Worm (Caenorhabditis elegans) whole organism, L4 larva: ENCODE data around the gene C07G3.10.

ENCODE experiments used
- F44E2.7 ChIP-seq: fragments of 200-800 bp; sonication (Bioruptor generic); IDR thresholded peaks from 2 replicates; pipeline ENCODE4 v2.1.2; 2022; ENCODE audit warnings: missing genetic modification characterization, missing compliant biosample characterization
- Y48G9A.11 ChIP-seq: fragments of 200-800 bp; sonication (Bioruptor generic); IDR thresholded peaks from 2 replicates; pipeline ENCODE4 v1.3.6; 2022; ENCODE audit warnings: missing genetic modification reagents, missing genetic modification characterization, missing compliant biosample characterization
- aha-1 ChIP-seq: fragments of 150-350 bp; peaks from one replicate; lab custom pipeline; 2014; ENCODE audit warnings: missing biosample characterization, missing genetic modification characterization
- ceh-44 ChIP-seq: fragments of 200-800 bp; sonication (Bioruptor generic); IDR thresholded peaks from 2 replicates; pipeline ENCODE4 v1.3.6; 2022; ENCODE audit warnings: missing genetic modification reagents, missing genetic modification characterization, missing compliant biosample characterization
- ceh-62 ChIP-seq: sonication (generic microtip); optimal IDR thresholded peaks from 2 replicates; lab custom pipeline; 2017; ENCODE audit warnings: missing biosample characterization, missing genetic modification characterization
- ceh-82 ChIP-seq: sonication (generic microtip); optimal IDR thresholded peaks from 2 replicates; lab custom pipeline; 2017; ENCODE audit warnings: missing biosample characterization, missing genetic modification characterization
- daf-16 ChIP-seq, 3 experiments: sonication (generic microtip); optimal IDR thresholded peaks; 2 replicates each; lab custom pipeline; 2016 to 2017; ENCODE audit warnings: missing genetic modification characterization in 3 of 3, missing genetic modification reagents in 3 of 3, mild to moderate bottlenecking in 2 of 3, missing compliant biosample characterization in 2 of 3, missing biosample characterization in 1 of 3, moderate library complexity in 1 of 3
- dpl-1 ChIP-seq: fragments of 150-350 bp; optimal IDR thresholded peaks from 2 replicates; lab custom pipeline; 2014; ENCODE audit warnings: missing biosample characterization, missing genetic modification reagents, missing genetic modification characterization
- fkh-10 ChIP-seq: fragments of 150-350 bp; optimal IDR thresholded peaks from 2 replicates; lab custom pipeline; 2014; ENCODE audit warnings: missing biosample characterization, missing genetic modification reagents, missing genetic modification characterization
- fos-1 ChIP-seq: fragments of 150-350 bp; optimal IDR thresholded peaks from 2 replicates; lab custom pipeline; 2014; ENCODE audit warnings: missing biosample characterization, missing genetic modification characterization
- hlh-11 ChIP-seq: fragments of 200-800 bp; sonication (Bioruptor generic); optimal IDR thresholded peaks from 2 replicates; lab custom pipeline; 2018; ENCODE audit warnings: mild to moderate bottlenecking, missing genetic modification characterization, missing compliant biosample characterization
- hlh-30 ChIP-seq: sonication (generic microtip); optimal IDR thresholded peaks from 2 replicates; lab custom pipeline; 2017; ENCODE audit warnings: antibody characterized with exemption, mild to moderate bottlenecking, missing genetic modification characterization, missing compliant biosample characterization; ENCODE audit not compliant: insufficient read depth
- jun-1 ChIP-seq: fragments of 150-350 bp; optimal IDR thresholded peaks from 2 replicates; lab custom pipeline; 2014; ENCODE audit warnings: missing biosample characterization, missing genetic modification reagents, missing genetic modification characterization
- mdl-1 ChIP-seq, 2 experiments: fragments of 150-350 bp in 1 of 2; sonication (generic microtip) in 1 of 2; optimal IDR thresholded peaks; 2 replicates each; lab custom pipeline; 2014 to 2017; ENCODE audit warnings: missing biosample characterization in 2 of 2, missing genetic modification characterization in 2 of 2
- mxl-2 ChIP-seq: fragments of 200-800 bp; sonication (Bioruptor generic); conservative IDR thresholded peaks from 2 replicates; pipeline ENCODE4 v1.3.6; 2022; ENCODE audit warnings: missing genetic modification reagents, missing genetic modification characterization, missing compliant biosample characterization
- mxl-3 ChIP-seq: fragments of 200-800 bp; sonication (Bioruptor generic); optimal IDR thresholded peaks from 2 replicates; lab custom pipeline; 2018; ENCODE audit warnings: mild to moderate bottlenecking, missing genetic modification characterization, missing compliant biosample characterization
- nhr-11 ChIP-seq: fragments of 150-350 bp; optimal IDR thresholded peaks from 2 replicates; lab custom pipeline; 2014; ENCODE audit warnings: missing biosample characterization, missing genetic modification characterization
- nhr-111 ChIP-seq: fragments of 200-800 bp; sonication (Bioruptor generic); optimal IDR thresholded peaks from 2 replicates; lab custom pipeline; 2018; ENCODE audit warnings: mild to moderate bottlenecking, missing genetic modification characterization, missing compliant biosample characterization
- nhr-48 ChIP-seq: sonication (generic microtip); optimal IDR thresholded peaks from 2 replicates; lab custom pipeline; 2016; ENCODE audit warnings: mild to moderate bottlenecking, missing genetic modification characterization, missing compliant biosample characterization
- nhr-76 ChIP-seq: fragments of 150-350 bp; optimal IDR thresholded peaks from 2 replicates; lab custom pipeline; 2014; ENCODE audit warnings: missing biosample characterization, missing genetic modification characterization
- nhr-77 ChIP-seq: fragments of 150-350 bp; optimal IDR thresholded peaks from 2 replicates; lab custom pipeline; 2014; ENCODE audit warnings: missing biosample characterization, missing genetic modification characterization
- pha-4 ChIP-seq, 2 experiments: fragments of 150-350 bp in 1 of 2; fragments of 200-800 bp in 1 of 2; sonication (Bioruptor generic) in 1 of 2; IDR thresholded peaks in 1 of 2; optimal IDR thresholded peaks in 1 of 2; 2 replicates each; pipeline versions ENCODE4 v1.3.6 to Lab custom; 2014 to 2022; ENCODE audit warnings: missing genetic modification characterization in 2 of 2, missing genetic modification reagents in 2 of 2, missing biosample characterization in 1 of 2, missing compliant biosample characterization in 1 of 2
- pqm-1 ChIP-seq: sonication (generic microtip); optimal IDR thresholded peaks from 2 replicates; lab custom pipeline; 2017; ENCODE audit warnings: missing biosample characterization, missing genetic modification characterization
- saeg-2 ChIP-seq: fragments of 200-800 bp; sonication (Bioruptor generic); IDR thresholded peaks from 2 replicates; pipeline ENCODE4 v1.3.6; 2022; ENCODE audit warnings: missing genetic modification reagents, missing genetic modification characterization, missing compliant biosample characterization
- skn-1 ChIP-seq: fragments of 150-350 bp; optimal IDR thresholded peaks from 2 replicates; lab custom pipeline; 2014; ENCODE audit warnings: missing biosample characterization, missing genetic modification characterization
- snpc-1.2 ChIP-seq: fragments of 200-800 bp; sonication (Bioruptor generic); IDR thresholded peaks from 2 replicates; pipeline ENCODE4 v1.3.6; 2022; ENCODE audit warnings: missing genetic modification reagents, missing genetic modification characterization, missing compliant biosample characterization
- snpc-4 ChIP-seq: fragments of 150-350 bp; optimal IDR thresholded peaks from 2 replicates; lab custom pipeline; 2014; ENCODE audit warnings: missing biosample characterization, missing genetic modification characterization
- spr-1 ChIP-seq: sonication (generic microtip); optimal IDR thresholded peaks from 2 replicates; lab custom pipeline; 2016; ENCODE audit warnings: mild to moderate bottlenecking, missing genetic modification characterization, missing compliant biosample characterization
- tra-1 ChIP-seq: fragments of 200-800 bp; sonication (Bioruptor generic); IDR thresholded peaks from 2 replicates; pipeline ENCODE4 v1.3.6; 2022; ENCODE audit warnings: missing genetic modification reagents, missing genetic modification characterization, missing compliant biosample characterization
- unc-62 ChIP-seq, 3 experiments: fragments of 150-350 bp in 1 of 3; sonication (generic microtip); optimal IDR thresholded peaks in 2 of 3; peaks in 1 of 3; 1 replicate in 1 of 3; 2 replicates in 2 of 3; lab custom pipeline; 2014 to 2017; ENCODE audit warnings: missing biosample characterization in 3 of 3, missing genetic modification characterization in 3 of 3, missing genetic modification reagents in 3 of 3, missing genotype in 1 of 3
- zip-2 ChIP-seq: fragments of 150-350 bp; optimal IDR thresholded peaks from 2 replicates; lab custom pipeline; 2014; ENCODE audit warnings: missing biosample characterization, missing genetic modification characterization
- ztf-11 ChIP-seq: fragments of 150-350 bp; optimal IDR thresholded peaks from 2 replicates; lab custom pipeline; 2014; ENCODE audit warnings: missing biosample characterization, missing genetic modification characterization
- ztf-7 ChIP-seq: fragments of 150-350 bp; optimal IDR thresholded peaks from 2 replicates; lab custom pipeline; 2014; ENCODE audit warnings: missing biosample characterization, missing genetic modification characterization

Gene C07G3.10

DNA sequence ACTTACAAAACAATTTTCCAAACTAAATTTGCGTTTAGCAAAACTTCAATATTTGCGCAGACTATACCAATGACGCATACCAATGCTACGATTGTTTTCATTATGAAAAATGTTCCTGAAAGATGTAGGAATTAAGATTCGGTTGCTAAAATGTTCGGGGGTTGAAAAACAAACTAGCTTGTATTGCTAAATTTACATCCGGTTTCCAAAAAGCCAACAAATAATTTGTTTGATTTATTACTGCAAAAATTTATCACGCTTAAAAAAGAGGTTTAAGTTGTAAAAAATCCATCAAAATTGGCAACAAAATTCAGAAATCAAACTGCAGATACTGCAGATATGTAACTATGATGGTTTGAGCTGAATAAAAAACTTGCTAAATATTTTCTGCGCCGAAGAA is 21.8 kb upstream of the C07G3.10 start, which contains the start of gene srbc-30:
srbc-30 (minus strand) TSS at position 101 of the 400 bp plus-strand sequence.
- TF ChIP-seq nhr-76 (tag; lab: Kevin White, UChicago) = no peak
- TF ChIP-seq dpl-1 (GFP tag; lab: Kevin White, UChicago) = no peak

DNA sequence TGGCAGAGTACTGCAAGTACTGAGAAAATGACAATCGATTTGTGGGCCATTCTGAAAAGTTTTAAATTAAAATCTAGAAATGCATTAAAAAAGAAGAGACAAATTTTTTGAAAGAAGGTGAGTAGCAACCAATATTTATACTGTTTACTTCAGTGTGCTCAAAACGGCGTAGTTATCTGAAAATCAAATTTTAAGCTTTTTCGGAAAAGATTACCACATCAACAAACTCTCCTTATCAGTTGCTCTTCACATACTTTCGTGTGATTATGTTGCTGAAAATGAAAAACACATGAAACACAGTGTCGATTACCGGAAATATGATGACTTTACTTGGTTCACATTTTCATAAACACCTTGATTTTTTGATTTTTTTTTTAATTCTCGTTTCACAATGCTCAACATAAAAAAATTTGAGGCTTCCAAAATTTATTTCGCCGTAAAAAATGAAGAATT is 19.5 kb upstream of the C07G3.10 start, which contains the start of gene lys-7:
lys-7 (minus strand) TSS at position 51 of the 453 bp plus-strand sequence.
- TF ChIP-seq ceh-44 (no peak), spr-1 (tag; lab: Kevin White, UChicago) (no peak), hlh-11 (tag; lab: Kevin White, UChicago) (no peak), pha-4 (GFP tag; IDR thresholded peaks at IDR 0.05; lab: Robert Waterston, UW) (no peak), pha-4 (tag; optimal IDR thresholded peaks at IDR 0.05; lab: Kevin White, UChicago) (no peak), daf-16 (GFP tag; optimal IDR thresholded peaks at IDR 0.05; lab: Kevin White, UChicago) (no peak), daf-16 (tag; optimal IDR thresholded peaks at IDR 0.05; lab: Kevin White, UChicago) (peak; percentile 96)

ce11 chrV:3484702-3485101 is 17.4 kb upstream of the C07G3.10 start, which contains the start of gene srbc-33:
srbc-33 (minus strand) TSS chrV:3484802.
- TF ChIP-seq mxl-3 (GFP tag; lab: Kevin White, UChicago) = no peak
- TF ChIP-seq aha-1 (tag; lab: Kevin White, UChicago) = peak; percentile 3
- no peak for TF ChIP-seq zip-2 (tag; lab: Kevin White, UChicago)
- no peak for TF ChIP-seq nhr-77 (tag; lab: Kevin White, UChicago)
- no peak for TF ChIP-seq jun-1 (tag; lab: Kevin White, UChicago)
- no peak for TF ChIP-seq snpc-4 (tag; lab: Kevin White, UChicago)
- TF ChIP-seq nhr-48 = no peak

DNA sequence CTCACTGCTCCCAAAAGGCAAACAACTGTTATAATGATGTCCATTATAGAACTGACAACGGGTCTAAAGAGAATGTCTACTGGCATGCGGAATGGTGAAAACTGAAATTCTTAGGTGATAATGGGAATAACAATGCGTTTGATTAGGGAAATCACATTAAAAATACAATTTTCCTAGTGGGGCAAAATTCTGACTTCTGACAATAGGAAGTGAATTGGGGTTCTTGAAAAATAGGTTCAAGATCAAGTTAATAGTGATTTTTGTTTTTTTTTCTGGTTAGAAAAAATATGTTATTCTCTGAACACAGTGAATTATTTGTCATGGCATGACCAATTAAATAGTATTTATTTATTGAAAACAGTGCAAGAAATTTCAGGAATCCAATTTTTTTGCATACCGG is 15.2 kb upstream of the C07G3.10 start, which contains the start of gene srbc-32:
srbc-32 (minus strand) TSS at position 101 of the 400 bp plus-strand sequence.
- TF ChIP-seq nhr-11 (tag; lab: Kevin White, UChicago) (no peak), tra-1 (GFP tag; lab: Robert Waterston, UW) (no peak), mxl-2 (GFP tag; lab: Robert Waterston, UW) (no peak), hlh-30 (tag; lab: Kevin White, UChicago) (no peak), skn-1 (tag; lab: Kevin White, UChicago) (no peak), saeg-2 (GFP tag; lab: Robert Waterston, UW) (no peak), ceh-62 (tag; lab: Kevin White, UChicago) (no peak), Y48G9A.11 (no peak), pqm-1 (tag; lab: Kevin White, UChicago) (no peak), mdl-1 (tag; optimal IDR thresholded peaks at IDR 0.05; lab: Kevin White, UChicago) (no peak), ztf-7 (tag; lab: Kevin White, UChicago) (no peak), nhr-111 (GFP tag; lab: Kevin White, UChicago) (no peak), ztf-11 (no peak), fkh-10 (GFP tag; lab: Kevin White, UChicago) (no peak), F44E2.7 (GFP tag; lab: Robert Waterston, UW) (no peak), snpc-1.2 (GFP tag; lab: Robert Waterston, UW) (no peak), fos-1 (tag; lab: Kevin White, UChicago) (no peak), zip-2 (tag; lab: Kevin White, UChicago) (no peak)
- TF ChIP-seq, all 104 proteins: peak for 0

ce11 chrV:3490435-3490834 is 11.7 kb upstream of the C07G3.10 start, which contains the start of gene srbc-36:
srbc-36 (minus strand) TSS chrV:3490535.
- peak in 1 of 2 experiments; percentile 44 for TF ChIP-seq unc-62 (GFP tag; optimal IDR thresholded peaks at IDR 0.05 in 1 of 2; lab: Kevin White, UChicago)
- TF ChIP-seq unc-62 (tag; optimal IDR thresholded peaks at IDR 0.05; lab: Kevin White, UChicago) = no peak
- no peak for TF ChIP-seq ceh-82 (tag; lab: Kevin White, UChicago)
